Fruit fly (Drosophila melanogaster) whole organism, embryonic: Measurements from ENCODE around the gene Rtnl1.

Experiments
- Bdp1 ChIP-seq: fragments of 200-800 bp; sonication (Bioruptor generic); optimal IDR thresholded peaks from 3 replicates; lab custom pipeline; 2016; ENCODE audit warnings: missing biosample characterization, missing genetic modification characterization
- Blimp-1 ChIP-seq: fragments of 200-800 bp; sonication (Bioruptor generic); optimal IDR thresholded peaks from 3 replicates; lab custom pipeline; 2018; ENCODE audit warnings: missing biosample characterization, missing genetic modification characterization, mild to moderate bottlenecking, moderate library complexity, missing genetic modification reagents
- BtbVII ChIP-seq: fragments of 200-800 bp; sonication (Bioruptor generic); optimal IDR thresholded peaks from 3 replicates; lab custom pipeline; 2017; ENCODE audit warnings: missing biosample characterization, mild to moderate bottlenecking, missing genetic modification characterization
- CG10147 ChIP-seq: fragments of 200-800 bp; sonication (Bioruptor generic); optimal IDR thresholded peaks from 2 replicates; lab custom pipeline; 2019; ENCODE audit warnings: missing biosample characterization, mild to moderate bottlenecking, missing genetic modification characterization, moderate library complexity
- CG10209 ChIP-seq: fragments of 200-800 bp; sonication (Bioruptor generic); optimal IDR thresholded peaks from 3 replicates; lab custom pipeline; 2017; ENCODE audit warnings: missing biosample characterization, mild to moderate bottlenecking, missing genetic modification characterization, missing genetic modification reagents
- CG10462 ChIP-seq: fragments of 200-800 bp; sonication (Bioruptor generic); optimal IDR thresholded peaks from 2 replicates; lab custom pipeline; 2016; ENCODE audit warnings: missing biosample characterization, missing genetic modification characterization
- CG10565 ChIP-seq: fragments of 200-800 bp; sonication (Bioruptor generic); optimal IDR thresholded peaks from 3 replicates; lab custom pipeline; 2016; ENCODE audit warnings: missing biosample characterization, mild to moderate bottlenecking, missing genetic modification characterization
- CG10654 ChIP-seq: fragments of 200-800 bp; sonication (Bioruptor generic); optimal IDR thresholded peaks from 2 replicates; lab custom pipeline; 2016; ENCODE audit warnings: missing biosample characterization, missing genetic modification characterization
- CG12219 ChIP-seq: fragments of 200-800 bp; sonication (Bioruptor generic); optimal IDR thresholded peaks from 3 replicates; lab custom pipeline; 2018; ENCODE audit warnings: missing biosample characterization, mild to moderate bottlenecking, missing genetic modification characterization
- CG12236 ChIP-seq: fragments of 200-800 bp; sonication (Bioruptor generic); optimal IDR thresholded peaks from 2 replicates; lab custom pipeline; 2016; ENCODE audit warnings: missing biosample characterization, missing genetic modification characterization
- CG13287 ChIP-seq: fragments of 200-800 bp; sonication (Bioruptor generic); IDR thresholded peaks from 2 replicates; pipeline ENCODE4 v1.3.6; 2022; ENCODE audit warnings: missing biosample characterization, missing genetic modification characterization; ENCODE audit not compliant: partially characterized antibody
- CG14667 ChIP-seq: fragments of 200-800 bp; sonication (Bioruptor generic); IDR thresholded peaks from 2 replicates; pipeline ENCODE4 v1.3.6; 2022; ENCODE audit warnings: missing biosample characterization, missing genetic modification characterization
- CG14860 ChIP-seq: fragments of 200-800 bp; sonication (Bioruptor generic); IDR thresholded peaks from 3 replicates; pipeline ENCODE4 v1.3.6; 2022; ENCODE audit warnings: missing biosample characterization, missing genetic modification characterization; ENCODE audit not compliant: partially characterized antibody
- CG17359 ChIP-seq: fragments of 200-800 bp; sonication (Bioruptor generic); optimal IDR thresholded peaks from 3 replicates; lab custom pipeline; 2018; ENCODE audit warnings: missing biosample characterization, mild to moderate bottlenecking, missing genetic modification characterization, moderate library complexity
- CG17612 ChIP-seq: fragments of 200-800 bp; sonication (Bioruptor generic); IDR thresholded peaks from 2 replicates; pipeline ENCODE4 v1.3.6; 2022; ENCODE audit warnings: missing biosample characterization, missing genetic modification characterization
- CG1832 ChIP-seq: fragments of 200-800 bp; sonication (Bioruptor generic); optimal IDR thresholded peaks from 2 replicates; lab custom pipeline; 2017; ENCODE audit warnings: missing biosample characterization, mild to moderate bottlenecking, missing genetic modification characterization, inconsistent platforms
- CG18619 ChIP-seq: fragments of 200-800 bp; sonication (Bioruptor generic); optimal IDR thresholded peaks from 3 replicates; lab custom pipeline; 2017; ENCODE audit warnings: missing biosample characterization, mild to moderate bottlenecking, missing genetic modification characterization
- CG32772 ChIP-seq: fragments of 200-800 bp; sonication (Bioruptor generic); IDR thresholded peaks from 2 replicates; pipeline ENCODE4 v1.3.6; 2022; ENCODE audit warnings: missing biosample characterization, missing genetic modification characterization
- CG3281 ChIP-seq: fragments of 200-800 bp; sonication (Bioruptor generic); optimal IDR thresholded peaks from 3 replicates; lab custom pipeline; 2017; ENCODE audit warnings: missing biosample characterization, mild to moderate bottlenecking, missing genetic modification characterization
- CG34422 ChIP-seq: fragments of 200-800 bp; sonication (Bioruptor generic); IDR thresholded peaks from 3 replicates; pipeline ENCODE4 v1.3.6; 2022; ENCODE audit warnings: missing biosample characterization, missing genetic modification characterization
- CG3726 ChIP-seq: fragments of 200-800 bp; sonication (Bioruptor generic); IDR thresholded peaks from 3 replicates; pipeline ENCODE4, ENCODE4 v1.3.6; 2022; ENCODE audit warnings: missing biosample characterization, missing genetic modification characterization
- CG4282 ChIP-seq: fragments of 200-800 bp; sonication (Bioruptor generic); optimal IDR thresholded peaks from 2 replicates; lab custom pipeline; 2016; ENCODE audit warnings: missing biosample characterization, missing genetic modification characterization
- CG4707 ChIP-seq: fragments of 200-800 bp; sonication (Bioruptor generic); optimal IDR thresholded peaks from 2 replicates; lab custom pipeline; 2018; ENCODE audit warnings: missing biosample characterization, mild to moderate bottlenecking, missing genetic modification characterization, moderate library complexity
- CG5953 ChIP-seq: fragments of 200-800 bp; sonication (Bioruptor generic); IDR thresholded peaks from 2 replicates; pipeline ENCODE4 v1.3.6; 2022; ENCODE audit warnings: missing biosample characterization, missing genetic modification characterization
- CG7271 ChIP-seq: fragments of 200-800 bp; sonication (Bioruptor generic); optimal IDR thresholded peaks from 2 replicates; lab custom pipeline; 2018; ENCODE audit warnings: missing biosample characterization, mild to moderate bottlenecking, missing genetic modification characterization, moderate library complexity
- CG7556 ChIP-seq: fragments of 200-800 bp; sonication (Bioruptor generic); optimal IDR thresholded peaks from 2 replicates; lab custom pipeline; 2017; ENCODE audit warnings: missing biosample characterization, mild to moderate bottlenecking, missing genetic modification characterization
- CG8388 ChIP-seq: fragments of 200-800 bp; sonication (Bioruptor generic); optimal IDR thresholded peaks from 2 replicates; lab custom pipeline; 2019; ENCODE audit warnings: missing biosample characterization, mild to moderate bottlenecking, missing genetic modification characterization, moderate library complexity
- CG9609 ChIP-seq: fragments of 200-800 bp; sonication (Bioruptor generic); optimal IDR thresholded peaks from 3 replicates; lab custom pipeline; 2016; ENCODE audit warnings: missing biosample characterization, missing genetic modification characterization
- CG9727 ChIP-seq: fragments of 200-800 bp; sonication (Bioruptor generic); optimal IDR thresholded peaks from 3 replicates; lab custom pipeline; 2017; ENCODE audit warnings: missing biosample characterization, mild to moderate bottlenecking, missing genetic modification characterization
- D19A ChIP-seq: fragments of 200-800 bp; optimal IDR thresholded peaks from 3 replicates; lab custom pipeline; 2019; ENCODE audit warnings: missing biosample characterization, mild to moderate bottlenecking, missing genetic modification characterization, moderate library complexity
- Dad ChIP-seq: fragments of 200-800 bp; sonication (Bioruptor generic); optimal IDR thresholded peaks from 3 replicates; lab custom pipeline; 2016; ENCODE audit warnings: missing biosample characterization, missing genetic modification characterization
- Dip2 ChIP-seq: fragments of 200-800 bp; sonication (Bioruptor generic); IDR thresholded peaks from 2 replicates; pipeline ENCODE4 v1.3.6; 2022; ENCODE audit warnings: missing biosample characterization, missing genetic modification characterization
- Fer3 ChIP-seq: fragments of 200-800 bp; sonication (Bioruptor generic); optimal IDR thresholded peaks from 2 replicates; lab custom pipeline; 2018; ENCODE audit warnings: missing biosample characterization, mild to moderate bottlenecking, missing genetic modification characterization, moderate library complexity
- HHEX ChIP-seq: fragments of 200-800 bp; sonication (Bioruptor generic); optimal IDR thresholded peaks from 3 replicates; lab custom pipeline; 2017; ENCODE audit warnings: missing biosample characterization, mild to moderate bottlenecking, missing genetic modification characterization, missing genetic modification reagents
- HmgZ ChIP-seq: fragments of 200-800 bp; sonication (Bioruptor generic); optimal IDR thresholded peaks from 2 replicates; lab custom pipeline; 2018; ENCODE audit warnings: missing biosample characterization, mild to moderate bottlenecking, missing genetic modification characterization
- Hr51 ChIP-seq, 2 experiments: fragments of 200-800 bp; sonication (Bioruptor generic); optimal IDR thresholded peaks; 2 replicates in 1 of 2; 3 replicates in 1 of 2; lab custom pipeline; 2016 to 2018; ENCODE audit warnings: missing biosample characterization in 2 of 2, missing genetic modification characterization in 2 of 2, mild to moderate bottlenecking in 1 of 2, moderate library complexity in 1 of 2
- Myb ChIP-seq: fragments of 200-800 bp; sonication (Bioruptor generic); optimal IDR thresholded peaks from 2 replicates; lab custom pipeline; 2016; ENCODE audit warnings: missing biosample characterization, missing genetic modification characterization
- NFAT ChIP-seq: fragments of 200-800 bp; sonication (Bioruptor generic); IDR thresholded peaks from 2 replicates; pipeline ENCODE4 v1.3.6; 2022; ENCODE audit warnings: missing biosample characterization, missing genetic modification characterization
- ato ChIP-seq: fragments of 200-800 bp; sonication (Bioruptor generic); IDR thresholded peaks from 2 replicates; pipeline ENCODE4 v1.3.6; 2022; ENCODE audit warnings: missing biosample characterization, missing genetic modification characterization; ENCODE audit not compliant: partially characterized antibody
- chif ChIP-seq, 2 experiments: fragments of 200-800 bp; sonication (Bioruptor generic); optimal IDR thresholded peaks; 3 replicates each; lab custom pipeline; 2016; ENCODE audit warnings: missing biosample characterization in 2 of 2, missing genetic modification characterization in 2 of 2
- chn ChIP-seq: fragments of 200-800 bp; sonication (Bioruptor generic); optimal IDR thresholded peaks from 2 replicates; lab custom pipeline; 2016; ENCODE audit warnings: missing biosample characterization, missing genetic modification characterization
- corto ChIP-seq: fragments of 200-800 bp; sonication (Bioruptor generic); optimal IDR thresholded peaks from 2 replicates; lab custom pipeline; 2016; ENCODE audit warnings: missing biosample characterization, mild to moderate bottlenecking, missing genetic modification characterization, moderate library complexity
- crc ChIP-seq: fragments of 200-800 bp; sonication (Bioruptor generic); optimal IDR thresholded peaks from 2 replicates; lab custom pipeline; 2016; ENCODE audit warnings: missing biosample characterization, missing genetic modification characterization
- lola ChIP-seq, 3 experiments: fragments of >200 bp in 2 of 3; fragments of 200-800 bp in 1 of 3; sonication (Bioruptor generic) in 1 of 3; optimal IDR thresholded peaks; 2 replicates each; lab custom pipeline; 2017 to 2019; ENCODE audit warnings: missing biosample characterization in 3 of 3, missing genetic modification characterization in 3 of 3, mild to moderate bottlenecking in 1 of 3, moderate library complexity in 1 of 3
- nom ChIP-seq: fragments of 200-800 bp; sonication (Bioruptor generic); optimal IDR thresholded peaks from 2 replicates; lab custom pipeline; 2017; ENCODE audit warnings: missing biosample characterization, missing genetic modification characterization, mild to moderate bottlenecking, moderate library complexity, missing genetic modification reagents
- org-1 ChIP-seq: fragments of 200-800 bp; sonication (Bioruptor generic); optimal IDR thresholded peaks from 2 replicates; lab custom pipeline; 2017; ENCODE audit warnings: missing biosample characterization, missing genetic modification characterization
- shn ChIP-seq: fragments of 200-800 bp; sonication (Bioruptor generic); optimal IDR thresholded peaks from 3 replicates; lab custom pipeline; 2016; ENCODE audit warnings: missing biosample characterization, missing genetic modification characterization
- tll ChIP-seq, 2 experiments: fragments of 200-800 bp in 1 of 2; fragments of >200 bp in 1 of 2; sonication (Bioruptor generic) in 1 of 2; optimal IDR thresholded peaks; 2 replicates each; lab custom pipeline; 2017 to 2019; ENCODE audit warnings: missing biosample characterization in 2 of 2, missing genetic modification characterization in 2 of 2, mild to moderate bottlenecking in 1 of 2, moderate library complexity in 1 of 2
- tup ChIP-seq: fragments of 200-800 bp; sonication (Bioruptor generic); optimal IDR thresholded peaks from 2 replicates; lab custom pipeline; 2016; ENCODE audit warnings: missing biosample characterization, mild to moderate bottlenecking, missing genetic modification characterization, moderate library complexity

Gene Rtnl1

dm6 chr2L:4973731-4974415 is 35.6 kb downstream of the Rtnl1 start, which contains the start of gene mRpL28 (continued):
- no peak for TF ChIP-seq CG10462 (GFP tag; lab: Kevin White, UChicago)
- no peak for TF ChIP-seq chif (GFP tag; optimal IDR thresholded peaks at IDR 0.05; lab: Kevin White, UChicago)
- TF ChIP-seq CG1832 (GFP tag; lab: Kevin White, UChicago) = no peak
- no peak for TF ChIP-seq D19A (tag; lab: Kevin White, UChicago)
- no peak for TF ChIP-seq org-1 (GFP tag; lab: Kevin White, UChicago)
- TF ChIP-seq ato (GFP tag; lab: Robert Waterston, UW) = no peak
- TF ChIP-seq NFAT = no peak
- no peak for TF ChIP-seq Dip2 (GFP tag; lab: Robert Waterston, UW)
- peak; percentile 12 for TF ChIP-seq CG10147 (GFP tag; lab: Kevin White, UChicago)
- TF ChIP-seq tup = no peak
- TF ChIP-seq CG4707 (GFP tag; lab: Kevin White, UChicago) = no peak
- no peak for TF ChIP-seq Hr51 (GFP tag; optimal IDR thresholded peaks at IDR 0.05; lab: Kevin White, UChicago)
- TF ChIP-seq corto = no peak
- TF ChIP-seq CG10565 (GFP tag; lab: Kevin White, UChicago) = no peak
- no peak for TF ChIP-seq crc (GFP tag; lab: Kevin White, UChicago)
- no peak for TF ChIP-seq CG12236 (GFP tag; lab: Kevin White, UChicago)
- no peak for TF ChIP-seq CG14667
- TF ChIP-seq tll (GFP tag; optimal IDR thresholded peaks at IDR 0.05; lab: Kevin White, UChicago) = no peak
- no peak for TF ChIP-seq CG10209
- no peak for TF ChIP-seq CG17359
- TF ChIP-seq CG13287 (GFP tag; lab: Robert Waterston, UW) = peak; percentile 72; the same call in 1 of the 2 replicates
- peak; percentile 14 for TF ChIP-seq BtbVII (GFP tag; lab: Kevin White, UChicago)
- TF ChIP-seq CG32772 (GFP tag; lab: Robert Waterston, UW) = no peak
- peak; percentile 46 for TF ChIP-seq CG3281
- TF ChIP-seq Blimp-1 (GFP tag; lab: Kevin White, UChicago) = no peak
- TF ChIP-seq HmgZ = peak; percentile 57
- TF ChIP-seq CG10654 (GFP tag; lab: Kevin White, UChicago) = no peak
- TF ChIP-seq CG3726 (GFP tag; lab: Robert Waterston, UW) = no peak
- no peak for TF ChIP-seq CG9727
- no peak for TF ChIP-seq CG7271 (tag; lab: Kevin White, UChicago)
- no peak for TF ChIP-seq Bdp1 (GFP tag; lab: Kevin White, UChicago)
- TF ChIP-seq chn (GFP tag; lab: Kevin White, UChicago) = no peak
- no peak for TF ChIP-seq CG7556 (GFP tag; lab: Kevin White, UChicago)
- TF ChIP-seq CG5953 (GFP tag; lab: Robert Waterston, UW) = no peak
- no peak for TF ChIP-seq HHEX (GFP tag; lab: Kevin White, UChicago)
- TF ChIP-seq CG9609 (GFP tag; lab: Kevin White, UChicago) = no peak
- no peak for TF ChIP-seq CG12219 (GFP tag; lab: Kevin White, UChicago)
- TF ChIP-seq lola (GFP tag; optimal IDR thresholded peaks at IDR 0.05; lab: Kevin White, UChicago) = peak in 1 of 3 experiments; percentile 0
- TF ChIP-seq shn = no peak
- TF ChIP-seq Dad (GFP tag; lab: Kevin White, UChicago) = no peak
- TF ChIP-seq CG4282 (GFP tag; lab: Kevin White, UChicago) = no peak
- no peak for TF ChIP-seq nom (GFP tag; lab: Kevin White, UChicago)
- no peak for TF ChIP-seq Fer3 (tag; lab: Kevin White, UChicago)
- TF ChIP-seq CG8388 (GFP tag; lab: Kevin White, UChicago) = no peak
- no peak for TF ChIP-seq CG17612
- TF ChIP-seq Myb (GFP tag; lab: Kevin White, UChicago) = no peak
- no peak for TF ChIP-seq CG18619
- TF ChIP-seq CG34422 = peak; percentile 11; the same call in 1 of the 3 replicates
- no peak for TF ChIP-seq CG14860 (GFP tag; lab: Robert Waterston, UW)
